Fruit fly (Drosophila melanogaster): Measurements from ENCODE around the gene CG33263.

The CG33263 gene

DNA sequence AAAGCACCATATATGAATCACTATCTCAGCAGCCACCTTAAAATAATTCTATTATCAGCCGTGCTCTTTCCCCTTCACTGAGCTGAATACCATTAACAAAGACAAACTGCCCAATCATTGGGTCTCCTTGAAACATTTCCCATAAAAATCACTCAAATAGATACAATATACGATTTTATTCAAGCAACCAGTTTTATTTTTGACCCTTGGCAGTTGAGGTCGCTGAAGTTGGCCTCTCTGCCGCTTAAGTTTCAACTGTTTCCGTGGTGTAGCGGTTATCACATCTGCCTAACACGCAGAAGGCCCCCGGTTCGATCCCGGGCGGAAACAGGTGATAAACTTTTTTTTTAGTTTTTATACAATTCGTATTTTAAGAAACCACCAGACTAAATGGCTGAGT is 8.8 kb upstream of the CG33263 start:
- no peak for TF ChIP-seq Dll (optimal IDR thresholded peaks at IDR 0.05)
- TF ChIP-seq EcR (GFP tag; optimal IDR thresholded peaks at IDR 0.05): no peak

- TF ChIP-seq usp (GFP tag; optimal IDR thresholded peaks at IDR 0.05) (no peak), CG8478 (optimal IDR thresholded peaks at IDR 0.05) (no peak), psq (optimal IDR thresholded peaks at IDR 0.05) (no peak), pan (optimal IDR thresholded peaks at IDR 0.05) (no peak), Dll (optimal IDR thresholded peaks at IDR 0.05) (no peak), EcR (GFP tag; optimal IDR thresholded peaks at IDR 0.05) (no peak)
These were observed 6.2 kb upstream of the CG33263 start for dm6 chr3L:13430171-13430570.

DNA sequence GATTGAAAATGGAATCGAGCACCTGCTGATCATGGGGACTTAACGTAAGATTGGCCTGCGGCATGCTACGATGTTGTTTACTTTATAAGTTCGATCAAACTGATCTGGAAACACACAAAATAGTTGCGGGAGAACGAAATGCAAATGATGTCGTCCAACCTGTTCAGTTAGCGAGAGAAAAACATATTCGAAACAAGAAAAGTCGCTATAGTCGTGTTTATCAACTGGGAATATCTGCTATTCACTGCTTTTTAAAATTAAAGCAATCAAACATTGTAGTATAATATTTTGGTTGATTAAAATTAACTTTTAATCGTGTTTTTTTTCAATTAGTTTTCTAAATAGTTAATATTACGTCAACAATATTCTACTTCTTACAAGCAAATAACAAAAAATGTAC is 2.6 kb upstream of the CG33263 start, which contains the start of gene CG14105:
Gene CG14105 (minus strand): TSS at position 101 of the 400 bp plus-strand sequence.
- TF ChIP-seq Dll (optimal IDR thresholded peaks at IDR 0.05) (no peak), EcR (GFP tag; optimal IDR thresholded peaks at IDR 0.05) (no peak), pan (optimal IDR thresholded peaks at IDR 0.05) (no peak), usp (GFP tag; optimal IDR thresholded peaks at IDR 0.05) (no peak), CG8478 (optimal IDR thresholded peaks at IDR 0.05) (no peak), psq (optimal IDR thresholded peaks at IDR 0.05) (no peak)

- TF ChIP-seq psq (optimal IDR thresholded peaks at IDR 0.05) (no peak), usp (GFP tag; optimal IDR thresholded peaks at IDR 0.05) (no peak), EcR (GFP tag; optimal IDR thresholded peaks at IDR 0.05) (no peak), Dll (optimal IDR thresholded peaks at IDR 0.05) (no peak), CG8478 (optimal IDR thresholded peaks at IDR 0.05) (no peak), pan (optimal IDR thresholded peaks at IDR 0.05) (no peak)
These were observed 1.6 kb upstream of the CG33263 start, which contains the start of gene CG14106 for dm6 chr3L:13425571-13425970. Gene CG14106, minus strand, starts transcription at chr3L:13425671.

dm6 chr3L:13422286-13422787 is 1.6 kb downstream of the CG33263 start, which contains the start of gene CG32121:
Gene CG32121, minus strand, starts transcription at chr3L:13422336.
- TF ChIP-seq pan (optimal IDR thresholded peaks at IDR 0.05) (no peak), psq (optimal IDR thresholded peaks at IDR 0.05) (no peak), EcR (GFP tag; optimal IDR thresholded peaks at IDR 0.05) (no peak), Dll (optimal IDR thresholded peaks at IDR 0.05) (no peak), CG8478 (optimal IDR thresholded peaks at IDR 0.05) (no peak), usp (GFP tag; optimal IDR thresholded peaks at IDR 0.05) (no peak)

DNA sequence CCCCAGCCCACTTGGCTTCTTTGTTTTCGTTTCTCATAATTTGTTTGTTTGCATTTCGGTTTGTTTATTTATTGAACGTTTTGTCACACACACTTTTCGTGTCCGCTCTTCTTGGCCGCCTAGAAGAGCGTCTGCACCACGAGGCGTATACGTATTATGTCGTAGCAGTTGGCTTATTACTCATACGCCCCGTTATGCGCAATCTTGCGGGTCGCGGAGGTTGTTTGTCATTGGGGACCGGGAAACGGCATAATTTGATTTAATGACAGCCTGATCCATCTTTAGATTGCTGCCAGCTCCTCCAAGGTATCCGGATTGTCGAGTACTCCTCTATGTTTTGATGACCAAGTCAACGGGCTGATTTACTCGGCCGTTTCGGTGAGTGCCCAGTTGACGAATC is 3.8 kb downstream of the CG33263 start:
- no peak for TF ChIP-seq pan (optimal IDR thresholded peaks at IDR 0.05)
- TF ChIP-seq psq (optimal IDR thresholded peaks at IDR 0.05): no peak
- no peak for TF ChIP-seq EcR (GFP tag; optimal IDR thresholded peaks at IDR 0.05)
- TF ChIP-seq CG8478 (optimal IDR thresholded peaks at IDR 0.05): no peak
- TF ChIP-seq usp (GFP tag; optimal IDR thresholded peaks at IDR 0.05): no peak
- no peak for TF ChIP-seq Dll (optimal IDR thresholded peaks at IDR 0.05)

DNA sequence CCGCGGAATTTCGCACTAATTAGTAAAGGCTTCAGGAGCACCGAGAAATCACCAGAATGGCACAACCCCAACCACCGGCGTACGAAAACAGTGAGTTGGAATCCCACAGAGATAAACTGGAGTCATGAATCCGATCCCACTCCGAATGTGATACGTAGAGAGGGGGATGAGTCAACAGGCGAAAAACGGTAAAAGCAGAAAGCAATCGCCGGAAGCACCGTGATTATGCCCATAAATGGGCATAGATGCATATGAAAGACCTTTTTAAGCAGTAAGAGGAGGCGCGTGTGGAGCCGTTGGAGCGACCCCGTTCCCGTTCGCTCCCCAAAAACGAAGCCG is 11.1 kb downstream of the CG33263 start:
- TF ChIP-seq Dll (optimal IDR thresholded peaks at IDR 0.05) (no peak), CG8478 (optimal IDR thresholded peaks at IDR 0.05) (no peak), psq (optimal IDR thresholded peaks at IDR 0.05) (no peak), pan (optimal IDR thresholded peaks at IDR 0.05) (no peak), EcR (GFP tag; optimal IDR thresholded peaks at IDR 0.05) (no peak), usp (GFP tag; optimal IDR thresholded peaks at IDR 0.05) (no peak)

dm6 chr3L:13412200-13412885 is 11.6 kb downstream of the CG33263 start, which contains the start of the genes CG10222 and flr:
Gene CG10222, minus strand, starts transcription at chr3L:13412453.
Gene flr, plus strand, starts transcription at chr3L:13412843.
- no peak for TF ChIP-seq psq (optimal IDR thresholded peaks at IDR 0.05)
- TF ChIP-seq usp (GFP tag; optimal IDR thresholded peaks at IDR 0.05): no peak
- TF ChIP-seq CG8478 (optimal IDR thresholded peaks at IDR 0.05): no peak
- TF ChIP-seq EcR (GFP tag; optimal IDR thresholded peaks at IDR 0.05): no peak
- no peak for TF ChIP-seq Dll (optimal IDR thresholded peaks at IDR 0.05)
- TF ChIP-seq pan (optimal IDR thresholded peaks at IDR 0.05): no peak

- TF ChIP-seq pan (optimal IDR thresholded peaks at IDR 0.05) (no peak), CG8478 (optimal IDR thresholded peaks at IDR 0.05) (no peak), psq (optimal IDR thresholded peaks at IDR 0.05) (no peak), usp (GFP tag; optimal IDR thresholded peaks at IDR 0.05) (no peak)
These were observed 13.0 kb downstream of the CG33263 start for dm6 chr3L:13410999-13411398.

DNA sequence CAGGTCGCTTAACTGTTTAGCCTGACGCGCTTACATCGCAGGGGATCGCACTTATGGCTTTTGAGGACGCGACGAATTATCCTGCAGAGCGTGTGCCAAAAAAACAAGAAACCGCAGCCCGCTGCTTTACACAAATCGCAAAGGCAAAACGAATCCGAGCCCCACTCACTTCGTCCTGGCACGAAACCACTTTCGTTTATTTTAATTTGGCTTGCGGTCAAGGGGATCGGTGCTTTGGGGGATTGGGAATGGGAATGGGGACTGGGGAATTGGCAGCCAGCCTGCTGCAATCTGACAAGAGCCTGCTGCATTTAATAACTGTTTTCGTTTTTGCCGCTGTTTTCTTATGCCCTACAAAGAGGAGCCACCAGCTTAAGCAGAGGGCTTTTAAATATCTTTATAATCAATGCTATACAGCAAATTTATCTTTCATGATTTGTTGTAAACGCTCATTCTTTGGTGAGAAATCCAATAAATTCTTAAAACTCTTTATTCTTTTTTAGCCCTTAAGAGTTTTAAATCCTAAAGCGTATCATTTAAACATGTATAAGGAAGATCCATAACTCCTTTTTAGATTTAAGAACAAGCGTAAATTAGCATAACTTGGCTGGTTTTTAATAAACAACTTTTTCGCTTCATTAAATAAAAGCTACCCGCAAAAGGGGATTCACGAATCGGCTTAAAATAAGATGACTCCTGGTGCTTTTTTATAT is 14.0 kb downstream of the CG33263 start:
- no peak for TF ChIP-seq EcR (GFP tag; optimal IDR thresholded peaks at IDR 0.05)
- no peak for TF ChIP-seq Dll (optimal IDR thresholded peaks at IDR 0.05)
- TF ChIP-seq CG8478 (optimal IDR thresholded peaks at IDR 0.05): no peak
- no peak for TF ChIP-seq usp (GFP tag; optimal IDR thresholded peaks at IDR 0.05)
- no peak for TF ChIP-seq pan (optimal IDR thresholded peaks at IDR 0.05)

- TF ChIP-seq usp (GFP tag; optimal IDR thresholded peaks at IDR 0.05) (no peak), CG8478 (optimal IDR thresholded peaks at IDR 0.05) (no peak), pan (optimal IDR thresholded peaks at IDR 0.05) (no peak), psq (optimal IDR thresholded peaks at IDR 0.05) (no peak), Dll (optimal IDR thresholded peaks at IDR 0.05) (no peak), EcR (GFP tag; optimal IDR thresholded peaks at IDR 0.05) (no peak)
These were observed 17.1 kb downstream of the CG33263 start for dm6 chr3L:13406873-13407272.

dm6 chr3L:13403141-13403867 is 20.7 kb downstream of the CG33263 start:
- TF ChIP-seq psq (optimal IDR thresholded peaks at IDR 0.05) (no peak), EcR (GFP tag; optimal IDR thresholded peaks at IDR 0.05) (no peak), CG8478 (optimal IDR thresholded peaks at IDR 0.05) (no peak), pan (optimal IDR thresholded peaks at IDR 0.05) (no peak), Dll (optimal IDR thresholded peaks at IDR 0.05) (no peak), usp (GFP tag; optimal IDR thresholded peaks at IDR 0.05) (no peak)
